Worm (Caenorhabditis elegans) whole organism, young adult: ENCODE results near the gene F58D12.3.

Source experiments
- B0035.1 ChIP-seq: sonication (generic microtip); optimal IDR thresholded peaks from 2 replicates; lab custom pipeline; 2016; ENCODE audit warnings: missing genetic modification characterization, mild to moderate bottlenecking, missing compliant biosample characterization, missing genotype, missing genetic modification reagents
- F23B12.7 ChIP-seq: sonication (generic microtip); optimal IDR thresholded peaks from 2 replicates; lab custom pipeline; 2017; ENCODE audit warnings: missing genetic modification characterization, mild to moderate bottlenecking, missing compliant biosample characterization, antibody characterized with exemption, moderate library complexity; ENCODE audit not compliant: insufficient read depth
- F55B11.4 ChIP-seq: sonication (generic microtip); optimal IDR thresholded peaks from 2 replicates; lab custom pipeline; 2016; ENCODE audit warnings: missing compliant biosample characterization, missing genetic modification characterization, borderline replicate concordance; ENCODE audit not compliant: insufficient read depth
- K12H6.12 ChIP-seq: fragments of 200-800 bp; sonication (Bioruptor generic); optimal IDR thresholded peaks from 2 replicates; lab custom pipeline; 2018; ENCODE audit warnings: mild to moderate bottlenecking, missing genetic modification characterization, missing compliant biosample characterization
- die-1 ChIP-seq: sonication (generic microtip); optimal IDR thresholded peaks from 2 replicates; lab custom pipeline; 2016; ENCODE audit warnings: missing genotype, mild to moderate bottlenecking, missing genetic modification characterization, missing compliant biosample characterization
- hmg-20 ChIP-seq: fragments of 200-800 bp; sonication (Bioruptor generic); IDR thresholded peaks from 2 replicates; pipeline ENCODE4 v1.3.6; 2022; ENCODE audit warnings: missing genetic modification reagents, missing genetic modification characterization, missing compliant biosample characterization
- lag-1 ChIP-seq: fragments of 200-800 bp; sonication (Bioruptor generic); IDR thresholded peaks from 2 replicates; pipeline ENCODE4 v1.3.6; 2022; ENCODE audit warnings: missing genetic modification reagents, missing genetic modification characterization, missing compliant biosample characterization
- mel-28 ChIP-seq: sonication (generic microtip); optimal IDR thresholded peaks from 2 replicates; lab custom pipeline; 2016; ENCODE audit warnings: borderline replicate concordance, mild to moderate bottlenecking, missing genetic modification characterization, missing compliant biosample characterization
- mes-4 ChIP-seq: sonication (generic microtip); optimal IDR thresholded peaks from 2 replicates; lab custom pipeline; 2016; ENCODE audit warnings: missing genotype, missing genetic modification characterization, missing compliant biosample characterization
- mxl-1 ChIP-seq: sonication (generic microtip); optimal IDR thresholded peaks from 2 replicates; lab custom pipeline; 2016; ENCODE audit warnings: missing genetic modification characterization, missing compliant biosample characterization
- pbrm-1 ChIP-seq: fragments of 200-800 bp; sonication (Bioruptor generic); IDR thresholded peaks from 2 replicates; pipeline ENCODE4 v1.3.6; 2022; ENCODE audit warnings: missing genetic modification reagents, missing genetic modification characterization, missing compliant biosample characterization
- sea-2 ChIP-seq: fragments of 200-800 bp; sonication (Bioruptor generic); IDR thresholded peaks from 2 replicates; pipeline ENCODE4 v1.3.6; 2022; ENCODE audit warnings: missing genetic modification characterization, missing compliant biosample characterization

DNA sequence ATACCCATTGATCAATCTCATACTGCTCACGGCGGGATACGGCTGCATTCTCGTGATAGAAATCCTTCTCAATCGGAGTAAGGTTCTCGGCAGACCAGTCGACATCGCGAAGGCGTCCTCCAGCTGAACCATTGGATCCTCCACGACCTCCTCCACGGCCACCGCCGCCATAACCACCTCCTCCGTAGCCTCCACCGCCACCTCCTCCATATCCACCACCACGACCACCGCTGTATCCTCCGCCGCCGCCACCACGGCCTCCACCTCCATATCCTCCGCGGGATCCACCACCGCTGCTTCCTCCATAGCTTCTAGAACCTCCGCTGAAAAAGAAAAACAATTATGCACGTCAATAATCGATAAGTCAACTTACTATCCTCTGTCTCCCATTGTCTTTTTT is 46.2 kb upstream of the F58D12.3 start:
- TF ChIP-seq F23B12.7 (tag; lab: Kevin White, UChicago) (no peak), hmg-20 (GFP tag; lab: Robert Waterston, UW) (no peak), mel-28 (tag; lab: Kevin White, UChicago) (no peak), die-1 (tag; lab: Kevin White, UChicago) (no peak), lag-1 (GFP tag; lab: Robert Waterston, UW) (no peak), sea-2 (GFP tag; lab: Robert Waterston, UW) (no peak), mes-4 (tag; lab: Kevin White, UChicago) (no peak), K12H6.12 (tag; lab: Kevin White, UChicago) (no peak), pbrm-1 (GFP tag; lab: Robert Waterston, UW) (no peak), B0035.1 (tag; lab: Kevin White, UChicago) (no peak), F55B11.4 (tag; lab: Kevin White, UChicago) (no peak), mxl-1 (tag; lab: Kevin White, UChicago) (no peak)
